Fruit fly (Drosophila melanogaster) whole organism, prepupa: ENCODE results near the gene Rlb1.

Experiments
- CG10631 ChIP-seq: fragments of 200-800 bp; sonication (Bioruptor generic); optimal IDR thresholded peaks from 2 replicates; lab custom pipeline; 2016; ENCODE audit warnings: missing biosample characterization, missing genetic modification characterization
- CG11902 ChIP-seq: fragments of 200-800 bp; sonication (Bioruptor generic); optimal IDR thresholded peaks from 3 replicates; lab custom pipeline; 2016; ENCODE audit warnings: missing biosample characterization, missing genetic modification characterization
- CG15336 ChIP-seq: fragments of 200-800 bp; sonication (Bioruptor generic); IDR thresholded peaks from 2 replicates; pipeline ENCODE4 v1.3.6; 2022; ENCODE audit warnings: missing biosample characterization, missing genetic modification characterization
- CG1621 ChIP-seq: fragments of 200-800 bp; sonication (Bioruptor generic); optimal IDR thresholded peaks from 3 replicates; lab custom pipeline; 2018; ENCODE audit warnings: missing biosample characterization, mild to moderate bottlenecking, missing genetic modification characterization
- CG16779 ChIP-seq: fragments of 200-800 bp; sonication (Bioruptor generic); optimal IDR thresholded peaks from 3 replicates; lab custom pipeline; 2017; ENCODE audit warnings: missing biosample characterization, mild to moderate bottlenecking, missing genetic modification characterization
- CG3032 ChIP-seq: fragments of 200-800 bp; optimal IDR thresholded peaks from 2 replicates; lab custom pipeline; 2019; ENCODE audit warnings: missing biosample characterization, mild to moderate bottlenecking, missing genetic modification characterization, moderate library complexity
- CG31627 ChIP-seq: fragments of 200-800 bp; sonication (Bioruptor generic); optimal IDR thresholded peaks from 3 replicates; lab custom pipeline; 2016; ENCODE audit warnings: missing biosample characterization, missing genetic modification characterization
- CG3919 ChIP-seq: fragments of 200-800 bp; sonication (Bioruptor generic); optimal IDR thresholded peaks from 3 replicates; lab custom pipeline; 2016; ENCODE audit warnings: missing biosample characterization, missing genetic modification characterization
- CG4318 ChIP-seq: fragments of 200-800 bp; sonication (Bioruptor generic); optimal IDR thresholded peaks from 3 replicates; lab custom pipeline; 2017; ENCODE audit warnings: missing biosample characterization, mild to moderate bottlenecking, missing genetic modification characterization
- CG6163 ChIP-seq: fragments of 200-800 bp; sonication (Bioruptor generic); IDR thresholded peaks from 3 replicates; pipeline ENCODE4 v1.3.6; 2022; ENCODE audit warnings: missing biosample characterization, missing genetic modification characterization
- CG6276 ChIP-seq: fragments of 200-800 bp; sonication (Bioruptor generic); optimal IDR thresholded peaks from 2 replicates; lab custom pipeline; 2017; ENCODE audit warnings: missing biosample characterization, mild to moderate bottlenecking, missing genetic modification characterization
- CG6792 ChIP-seq: fragments of 200-800 bp; sonication (Bioruptor generic); optimal IDR thresholded peaks from 3 replicates; lab custom pipeline; 2016; ENCODE audit warnings: missing biosample characterization, missing genetic modification characterization
- CG6808 ChIP-seq: fragments of 200-800 bp; sonication (Bioruptor generic); optimal IDR thresholded peaks from 3 replicates; lab custom pipeline; 2017; ENCODE audit warnings: missing biosample characterization, missing genetic modification characterization, mild to moderate bottlenecking, moderate library complexity, missing genetic modification reagents
- CG8319 ChIP-seq: fragments of 200-800 bp; sonication (Bioruptor generic); optimal IDR thresholded peaks from 3 replicates; lab custom pipeline; 2016; ENCODE audit warnings: missing biosample characterization, missing genetic modification characterization
- CG9139 ChIP-seq: fragments of 200-800 bp; sonication (Bioruptor generic); optimal IDR thresholded peaks from 3 replicates; lab custom pipeline; 2017; ENCODE audit warnings: missing biosample characterization, mild to moderate bottlenecking, missing genetic modification characterization
- Eip78C ChIP-seq: fragments of 200-800 bp; sonication (Bioruptor generic); peaks from one replicate; lab custom pipeline; 2016; ENCODE audit warnings: missing biosample characterization, missing genetic modification characterization
- Eip93F ChIP-seq: fragments of 200-800 bp; sonication (Bioruptor generic); optimal IDR thresholded peaks from 2 replicates; lab custom pipeline; 2016; ENCODE audit warnings: missing biosample characterization, mild to moderate bottlenecking, missing genetic modification characterization
- Ets21C ChIP-seq: fragments of 200-800 bp; sonication (Bioruptor generic); optimal IDR thresholded peaks from 3 replicates; lab custom pipeline; 2016; ENCODE audit warnings: missing biosample characterization, missing genetic modification characterization
- Gug ChIP-seq: fragments of 200-800 bp; sonication (Bioruptor generic); IDR thresholded peaks from 2 replicates; pipeline ENCODE4 v1.3.6; 2022; ENCODE audit warnings: missing biosample characterization, missing genetic modification characterization
- Hr39 ChIP-seq: fragments of 200-800 bp; sonication (Bioruptor generic); optimal IDR thresholded peaks from 2 replicates; lab custom pipeline; 2016; ENCODE audit warnings: missing biosample characterization, missing genetic modification characterization
- Met ChIP-seq: fragments of 200-800 bp; sonication (Bioruptor generic); optimal IDR thresholded peaks from 3 replicates; lab custom pipeline; 2016; ENCODE audit warnings: missing biosample characterization, missing genetic modification characterization
- Smox ChIP-seq: fragments of 200-800 bp; sonication (Bioruptor generic); optimal IDR thresholded peaks from 3 replicates; lab custom pipeline; 2016; ENCODE audit warnings: missing biosample characterization, missing genetic modification characterization
- Sox102F ChIP-seq: fragments of 200-800 bp; sonication (Bioruptor generic); optimal IDR thresholded peaks from 2 replicates; lab custom pipeline; 2016; ENCODE audit warnings: missing biosample characterization, mild to moderate bottlenecking, missing genetic modification characterization
- Sox14 ChIP-seq: fragments of 200-800 bp; sonication (Bioruptor generic); optimal IDR thresholded peaks from 3 replicates; lab custom pipeline; 2016; ENCODE audit warnings: missing biosample characterization, missing genetic modification characterization
- Sox15 ChIP-seq: fragments of 200-800 bp; sonication (Bioruptor generic); optimal IDR thresholded peaks from 3 replicates; lab custom pipeline; 2016; ENCODE audit warnings: missing biosample characterization, missing genetic modification characterization
- achi ChIP-seq: fragments of 200-800 bp; sonication (Bioruptor generic); optimal IDR thresholded peaks from 3 replicates; lab custom pipeline; 2016; ENCODE audit warnings: missing biosample characterization, missing genetic modification characterization
- acj6 ChIP-seq: fragments of 200-800 bp; sonication (Bioruptor generic); optimal IDR thresholded peaks from 3 replicates; lab custom pipeline; 2016; ENCODE audit warnings: missing biosample characterization, missing genetic modification characterization
- cyc ChIP-seq: fragments of 200-800 bp; sonication (Bioruptor generic); optimal IDR thresholded peaks from 3 replicates; lab custom pipeline; 2016; ENCODE audit warnings: missing biosample characterization, missing genetic modification characterization
- dac ChIP-seq: fragments of 200-800 bp; sonication (Bioruptor generic); optimal IDR thresholded peaks from 2 replicates; lab custom pipeline; 2017; ENCODE audit warnings: missing biosample characterization, mild to moderate bottlenecking, missing genetic modification characterization
- eg ChIP-seq: fragments of 200-800 bp; sonication (Bioruptor generic); IDR thresholded peaks from 3 replicates; pipeline ENCODE4 v1.3.6; 2022; ENCODE audit warnings: missing biosample characterization, missing genetic modification characterization
- esn ChIP-seq: fragments of 200-800 bp; sonication (Bioruptor generic); optimal IDR thresholded peaks from 2 replicates; lab custom pipeline; 2016; ENCODE audit warnings: missing biosample characterization, mild to moderate bottlenecking, missing genetic modification characterization, moderate library complexity
- fd59A ChIP-seq: fragments of 200-800 bp; sonication (Bioruptor generic); optimal IDR thresholded peaks from 2 replicates; lab custom pipeline; 2017; ENCODE audit warnings: missing biosample characterization, mild to moderate bottlenecking, missing genetic modification characterization, missing genetic modification reagents
- fd85E ChIP-seq: fragments of 200-800 bp; sonication (Bioruptor generic); optimal IDR thresholded peaks from 3 replicates; lab custom pipeline; 2016; ENCODE audit warnings: missing biosample characterization, missing genetic modification characterization
- fkh ChIP-seq: fragments of 200-800 bp; sonication (Bioruptor generic); optimal IDR thresholded peaks from 3 replicates; lab custom pipeline; 2017; ENCODE audit warnings: missing biosample characterization, mild to moderate bottlenecking, missing genetic modification characterization, moderate library complexity
- lz ChIP-seq: fragments of 200-800 bp; sonication (Bioruptor generic); optimal IDR thresholded peaks from 3 replicates; lab custom pipeline; 2016; ENCODE audit warnings: missing biosample characterization, missing genetic modification characterization
- net ChIP-seq: fragments of 200-800 bp; sonication (Bioruptor generic); optimal IDR thresholded peaks from 3 replicates; lab custom pipeline; 2016; ENCODE audit warnings: missing biosample characterization, missing genetic modification characterization
- pdm3 ChIP-seq: fragments of 200-800 bp; sonication (Bioruptor generic); optimal IDR thresholded peaks from 3 replicates; lab custom pipeline; 2016; ENCODE audit warnings: missing biosample characterization, missing genetic modification characterization
- salr ChIP-seq, 2 experiments: fragments of 200-800 bp; sonication (Bioruptor generic); optimal IDR thresholded peaks; 3 replicates each; lab custom pipeline; 2016 to 2018; ENCODE audit warnings: missing biosample characterization in 2 of 2, missing genetic modification characterization in 2 of 2, mild to moderate bottlenecking in 1 of 2
- ss ChIP-seq, 2 experiments: fragments of 200-800 bp; sonication (Bioruptor generic); optimal IDR thresholded peaks; 2 replicates in 1 of 2; 3 replicates in 1 of 2; lab custom pipeline; 2017 to 2018; ENCODE audit warnings: mild to moderate bottlenecking in 2 of 2, missing biosample characterization in 2 of 2, missing genetic modification characterization in 2 of 2, moderate library complexity in 1 of 2
- svp ChIP-seq: fragments of 200-800 bp; sonication (Bioruptor generic); peaks from one replicate; lab custom pipeline; 2016; ENCODE audit warnings: missing biosample characterization, missing genetic modification characterization
- topi ChIP-seq: fragments of 200-800 bp; sonication (Bioruptor generic); optimal IDR thresholded peaks from 3 replicates; lab custom pipeline; 2016; ENCODE audit warnings: missing biosample characterization, missing genetic modification characterization
- vri ChIP-seq: fragments of 200-800 bp; sonication (Bioruptor generic); optimal IDR thresholded peaks from 3 replicates; lab custom pipeline; 2016; ENCODE audit warnings: missing biosample characterization, mild to moderate bottlenecking, missing genetic modification characterization

The Rlb1 gene

DNA sequence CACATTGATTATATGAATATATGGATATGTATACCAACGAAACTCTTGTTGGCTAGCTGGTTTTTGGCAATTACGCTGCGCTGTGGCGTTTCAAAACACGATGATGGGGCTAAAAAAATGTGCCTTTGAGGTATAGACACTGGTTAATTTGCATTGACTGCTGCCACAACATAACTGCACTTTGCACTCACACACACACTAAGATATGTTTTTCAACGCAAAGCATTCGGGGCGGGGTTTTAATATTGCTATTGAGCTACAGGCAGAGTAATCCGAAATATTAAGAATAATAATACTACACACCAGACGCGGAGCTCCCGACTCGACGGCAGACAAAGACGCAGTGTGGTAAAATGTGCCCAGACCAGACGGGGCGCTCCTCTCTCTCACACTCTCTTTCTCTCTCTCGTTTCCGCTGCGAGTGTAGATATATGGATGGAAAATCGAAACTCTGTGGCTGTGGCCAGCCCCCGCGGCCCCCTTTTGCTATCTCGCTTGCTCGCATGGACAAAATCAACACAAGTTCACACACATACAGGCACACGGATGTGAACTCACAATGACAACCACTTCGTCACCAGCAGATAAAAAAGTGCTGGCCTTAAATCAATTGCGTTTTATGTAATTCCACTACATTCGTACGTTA, 38.0 kb downstream of the Rlb1 start (continued):
- TF ChIP-seq vri (GFP tag; lab: Kevin White, UChicago) (peak; percentile 87), Met (peak; percentile 36), CG1621 (tag; lab: Kevin White, UChicago) (peak; percentile 63), Eip78C (GFP tag; lab: Kevin White, UChicago) (peak; percentile 79), Sox102F (GFP tag; lab: Kevin White, UChicago) (peak; percentile 45), fd59A (GFP tag; lab: Kevin White, UChicago) (no peak), CG6276 (GFP tag; lab: Kevin White, UChicago) (peak; percentile 42), Sox15 (no peak)
- TF ChIP-seq, all 60 proteins: peak for 34

DNA sequence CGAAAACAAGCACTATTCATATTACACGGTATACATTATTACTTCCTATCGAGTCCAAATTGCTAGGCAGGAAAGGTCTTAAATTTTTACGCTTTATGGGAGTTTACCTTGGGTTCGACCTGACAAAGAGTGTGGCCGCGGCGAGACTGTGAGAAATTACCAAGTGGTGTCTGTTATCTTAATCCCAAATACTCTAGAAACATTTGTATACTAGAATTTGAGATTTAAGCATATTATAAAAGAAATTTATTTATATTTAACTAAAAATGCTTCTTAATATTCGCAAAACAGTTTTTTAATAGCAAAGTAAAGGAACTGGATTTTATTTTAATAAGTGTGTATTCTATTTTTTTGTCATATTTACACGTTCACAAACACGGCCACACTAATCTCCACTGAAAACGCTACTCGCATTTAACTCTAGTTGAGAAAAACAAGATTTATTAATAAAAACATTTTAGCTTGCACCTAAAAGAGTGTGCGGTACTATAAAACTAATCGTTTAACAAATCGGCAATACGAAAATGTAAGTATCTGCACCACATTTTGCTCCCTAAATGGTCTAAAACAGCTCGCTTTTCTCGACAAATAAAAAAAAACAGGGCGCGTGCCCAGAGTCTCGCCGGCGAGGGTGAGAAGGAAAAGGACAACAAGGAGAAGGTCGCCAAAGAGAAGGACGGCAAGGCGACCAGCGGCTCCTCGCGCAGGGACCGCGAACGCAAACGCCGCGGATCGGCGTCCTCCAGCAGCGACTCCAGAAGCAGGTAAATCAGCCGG, 38.7 kb downstream of the Rlb1 start, which contains the start of the genes mura and RnpS1:
Gene mura (minus strand): TSS at position 148 of the 777 bp plus-strand sequence.
Gene RnpS1 (plus strand): TSS at position 376 of the 777 bp plus-strand sequence.
- TF ChIP-seq esn, result no peak
- TF ChIP-seq fd85E (GFP tag; lab: Kevin White, UChicago), result no peak
- TF ChIP-seq fkh (GFP tag; lab: Kevin White, UChicago), result peak; percentile 67
- no peak for TF ChIP-seq pdm3 (GFP tag; lab: Kevin White, UChicago)
- TF ChIP-seq Eip78C (GFP tag; lab: Kevin White, UChicago), result no peak
- no peak for TF ChIP-seq Gug (GFP tag; lab: Robert Waterston, UW)
- TF ChIP-seq vri (GFP tag; lab: Kevin White, UChicago), result peak; percentile 42
- TF ChIP-seq CG9139 (GFP tag; lab: Kevin White, UChicago), result no peak
- TF ChIP-seq Sox14 (GFP tag; lab: Kevin White, UChicago), result peak; percentile 6
- no peak for TF ChIP-seq dac (GFP tag; lab: Kevin White, UChicago)
- TF ChIP-seq topi, result no peak
- TF ChIP-seq Eip93F (GFP tag; lab: Kevin White, UChicago), result no peak
- no peak for TF ChIP-seq svp (GFP tag; lab: Kevin White, UChicago)

DNA sequence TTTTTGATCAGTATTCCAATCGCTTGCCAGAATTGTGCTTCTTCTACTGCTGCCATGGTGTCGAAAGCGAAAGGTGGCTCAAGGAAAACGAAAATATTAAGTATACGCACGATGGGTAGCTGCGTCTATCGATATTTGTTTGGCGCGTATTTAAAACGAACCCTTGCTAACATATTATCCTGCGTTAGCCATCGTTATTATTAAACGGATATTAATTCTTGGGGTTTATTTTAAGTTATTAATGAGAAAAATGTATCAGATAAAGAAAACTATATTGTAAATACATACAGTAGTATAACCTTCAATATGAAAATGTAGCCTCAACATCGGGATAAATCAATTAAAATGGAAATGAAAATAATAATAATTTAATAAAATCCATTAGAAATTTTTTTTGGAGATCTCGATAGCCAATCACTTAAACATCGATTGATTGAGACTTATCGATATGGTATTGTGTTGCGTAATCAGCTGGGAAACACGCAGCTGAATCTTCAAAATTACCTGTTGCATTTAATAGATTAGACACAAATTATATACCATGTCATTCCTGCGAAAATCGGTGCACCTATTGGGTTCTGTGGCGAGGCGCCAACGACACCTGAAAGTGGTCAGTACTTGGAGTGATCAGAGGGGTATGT, 42.3 kb downstream of the Rlb1 start, which contains the start of the genes CG9386 and BckdhA:
Gene CG9386 (minus strand): TSS at position 75 of the 641 bp plus-strand sequence.
Gene BckdhA (plus strand): TSS at position 452 of the 641 bp plus-strand sequence.
- TF ChIP-seq pdm3 (GFP tag; lab: Kevin White, UChicago) (no peak), salr (GFP tag; optimal IDR thresholded peaks at IDR 0.05; lab: Kevin White, UChicago) (no peak), ss (GFP tag; optimal IDR thresholded peaks at IDR 0.05; lab: Kevin White, UChicago) (no peak), cyc (GFP tag; lab: Kevin White, UChicago) (peak; percentile 38), CG3032 (peak; percentile 27), CG31627 (GFP tag; lab: Kevin White, UChicago) (peak; percentile 58), lz (GFP tag; lab: Kevin White, UChicago) (peak; percentile 46), CG15336 (peak; percentile 15; the same call in 1 of the 2 replicates), CG3919 (GFP tag; lab: Kevin White, UChicago) (peak; percentile 55), achi (GFP tag; lab: Kevin White, UChicago) (peak; percentile 40), Hr39 (GFP tag; lab: Kevin White, UChicago) (peak; percentile 44), CG6808 (GFP tag; lab: Kevin White, UChicago) (no peak), CG4318 (no peak), Eip78C (GFP tag; lab: Kevin White, UChicago) (peak; percentile 84), CG8319 (GFP tag; lab: Kevin White, UChicago) (no peak), acj6 (GFP tag; lab: Kevin White, UChicago) (peak; percentile 39), CG6792 (GFP tag; lab: Kevin White, UChicago) (peak; percentile 36), topi (peak; percentile 38), dac (GFP tag; lab: Kevin White, UChicago) (no peak), eg (GFP tag; lab: Robert Waterston, UW) (peak; percentile 22; the same call in 1 of the 3 replicates), net (GFP tag; lab: Kevin White, UChicago) (no peak), Sox14 (GFP tag; lab: Kevin White, UChicago) (peak; percentile 25), Gug (GFP tag; lab: Robert Waterston, UW) (no peak; the same call in 1 of the 2 replicates), CG16779 (tag; lab: Kevin White, UChicago) (no peak), esn (peak; percentile 67), CG6163 (GFP tag; lab: Robert Waterston, UW) (no peak), CG11902 (GFP tag; lab: Kevin White, UChicago) (no peak), Ets21C (GFP tag; lab: Kevin White, UChicago) (peak; percentile 30), Eip93F (GFP tag; lab: Kevin White, UChicago) (no peak), Smox (GFP tag; lab: Kevin White, UChicago) (no peak), svp (GFP tag; lab: Kevin White, UChicago) (no peak), CG10631 (GFP tag; lab: Kevin White, UChicago) (peak; percentile 54), vri (GFP tag; lab: Kevin White, UChicago) (peak; percentile 97)
